Worm (Caenorhabditis elegans): Measurements from ENCODE around the gene ZK742.3.

DNA sequence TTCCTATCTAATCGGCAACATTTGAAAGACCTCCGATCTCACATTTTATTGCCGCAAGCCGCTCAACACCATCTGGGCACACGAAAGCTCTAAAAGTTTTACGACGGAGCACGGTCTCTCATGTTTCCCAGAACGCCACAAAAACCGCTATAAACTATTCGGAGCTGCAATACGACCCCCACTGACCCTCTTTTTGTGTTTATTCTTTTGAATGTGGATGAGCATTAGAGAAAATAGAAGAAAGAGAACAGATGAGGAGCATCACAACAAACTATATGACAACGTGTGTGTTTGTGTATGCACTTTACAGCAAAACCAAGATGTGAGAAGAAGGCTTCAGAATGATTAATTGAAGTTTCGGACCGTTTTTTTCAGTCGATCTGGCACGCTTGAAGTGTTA is 14.4 kb upstream of the ZK742.3 start:
- no peak for TF ChIP-seq nhr-11 (tag; optimal IDR thresholded peaks at IDR 0.05)
- TF ChIP-seq tlp-1 (tag; optimal IDR thresholded peaks at IDR 0.05): no peak
- TF ChIP-seq nhr-77 (tag; optimal IDR thresholded peaks at IDR 0.05): no peak

All from whole organism, L1 larva.